Fruit fly (Drosophila melanogaster) whole organism, embryonic: ENCODE data around the gene CG17139.
A peak's percentile ranks its signal among the peaks of the same experiment; 100 is the strongest.

ENCODE experiments used
- CG10431 ChIP-seq: fragments of 200-800 bp; sonication (Bioruptor generic); optimal IDR thresholded peaks from 3 replicates; lab custom pipeline; 2018; ENCODE audit warnings: missing biosample characterization, mild to moderate bottlenecking, missing genetic modification characterization
- CG10959 ChIP-seq: fragments of 200-800 bp; sonication (Bioruptor generic); IDR thresholded peaks from 2 replicates; pipeline ENCODE4 v1.3.6; 2022; ENCODE audit warnings: missing biosample characterization, missing genetic modification characterization
- CG10979 ChIP-seq: fragments of 200-800 bp; sonication (Bioruptor generic); optimal IDR thresholded peaks from 2 replicates; lab custom pipeline; 2018; ENCODE audit warnings: missing biosample characterization, mild to moderate bottlenecking, missing genetic modification characterization, moderate library complexity
- CG11247 ChIP-seq: fragments of 200-800 bp; sonication (Bioruptor generic); IDR thresholded peaks from 2 replicates; pipeline ENCODE4 v1.3.6; 2022; ENCODE audit warnings: missing biosample characterization, missing genetic modification characterization
- CG11695 ChIP-seq: fragments of 200-800 bp; sonication (Bioruptor generic); IDR thresholded peaks from 3 replicates; pipeline ENCODE4 v1.3.6; 2022; ENCODE audit warnings: missing biosample characterization, missing genetic modification characterization
- CG12391 ChIP-seq: fragments of 200-800 bp; sonication (Bioruptor generic); optimal IDR thresholded peaks from 3 replicates; lab custom pipeline; 2018; ENCODE audit warnings: missing biosample characterization, mild to moderate bottlenecking, missing genetic modification characterization, moderate library complexity
- CG13624 ChIP-seq: fragments of 200-800 bp; sonication (Bioruptor generic); optimal IDR thresholded peaks from 2 replicates; lab custom pipeline; 2016; ENCODE audit warnings: missing biosample characterization, missing genetic modification characterization
- CG15514 ChIP-seq: fragments of 200-800 bp; sonication (Bioruptor generic); optimal IDR thresholded peaks from 3 replicates; lab custom pipeline; 2017; ENCODE audit warnings: missing biosample characterization, missing genetic modification characterization, mild to moderate bottlenecking, moderate library complexity, missing genetic modification reagents
- CG2199 ChIP-seq: fragments of 200-800 bp; sonication (Bioruptor generic); IDR thresholded peaks from 3 replicates; pipeline ENCODE4 v1.3.6; 2022; ENCODE audit warnings: missing biosample characterization, missing genetic modification characterization
- CG2678 ChIP-seq: fragments of 200-800 bp; sonication (Bioruptor generic); optimal IDR thresholded peaks from 3 replicates; lab custom pipeline; 2019; ENCODE audit warnings: missing biosample characterization, mild to moderate bottlenecking, missing genetic modification characterization, moderate library complexity
- CG2875 ChIP-seq: fragments of 200-800 bp; sonication (Bioruptor generic); optimal IDR thresholded peaks from 2 replicates; lab custom pipeline; 2017; ENCODE audit warnings: missing biosample characterization, mild to moderate bottlenecking, missing genetic modification characterization, missing genetic modification reagents
- CG3995 ChIP-seq: fragments of 200-800 bp; sonication (Bioruptor generic); optimal IDR thresholded peaks from 3 replicates; lab custom pipeline; 2016; ENCODE audit warnings: missing biosample characterization, missing genetic modification characterization
- CG4282 ChIP-seq: fragments of 200-800 bp; sonication (Bioruptor generic); optimal IDR thresholded peaks from 2 replicates; lab custom pipeline; 2016; ENCODE audit warnings: missing biosample characterization, missing genetic modification characterization
- CG4360 ChIP-seq: fragments of 200-800 bp; sonication (Bioruptor generic); IDR thresholded peaks from 2 replicates; pipeline ENCODE4 v1.3.6; 2022; ENCODE audit warnings: missing biosample characterization, missing genetic modification characterization
- CG4820 ChIP-seq: fragments of 200-800 bp; sonication (Bioruptor generic); optimal IDR thresholded peaks from 3 replicates; lab custom pipeline; 2016; ENCODE audit warnings: missing biosample characterization, missing genetic modification characterization
- CG4854 ChIP-seq: fragments of 200-800 bp; sonication (Bioruptor generic); optimal IDR thresholded peaks from 2 replicates; lab custom pipeline; 2016; ENCODE audit warnings: missing biosample characterization, missing genetic modification characterization, inconsistent platforms
- CG5180 ChIP-seq: fragments of 200-800 bp; sonication (Bioruptor generic); optimal IDR thresholded peaks from 3 replicates; lab custom pipeline; 2017; ENCODE audit warnings: missing biosample characterization, missing genetic modification characterization, mild to moderate bottlenecking, moderate library complexity, missing genetic modification reagents
- CG5245 ChIP-seq: fragments of 200-800 bp; sonication (Bioruptor generic); optimal IDR thresholded peaks from 3 replicates; lab custom pipeline; 2016; ENCODE audit warnings: missing biosample characterization, missing genetic modification characterization
- CG6854 ChIP-seq: fragments of 200-800 bp; sonication (Bioruptor generic); optimal IDR thresholded peaks from 3 replicates; lab custom pipeline; 2017; ENCODE audit warnings: missing biosample characterization, mild to moderate bottlenecking, missing genetic modification characterization
- CG7786 ChIP-seq: fragments of 200-800 bp; sonication (Bioruptor generic); optimal IDR thresholded peaks from 2 replicates; lab custom pipeline; 2016; ENCODE audit warnings: missing biosample characterization, missing genetic modification characterization
- CG8290 ChIP-seq, 3 experiments: fragments of 200-800 bp; sonication (Bioruptor generic); optimal IDR thresholded peaks; 2 replicates each; lab custom pipeline; 2016 to 2019; ENCODE audit warnings: missing biosample characterization in 3 of 3, missing genetic modification characterization in 3 of 3, mild to moderate bottlenecking in 2 of 3, moderate library complexity in 1 of 3
- CG9437 ChIP-seq: fragments of 200-800 bp; sonication (Bioruptor generic); optimal IDR thresholded peaks from 2 replicates; lab custom pipeline; 2018; ENCODE audit warnings: missing biosample characterization, mild to moderate bottlenecking, missing genetic modification characterization
- CoRest ChIP-seq: fragments of 200-800 bp; sonication (Bioruptor generic); optimal IDR thresholded peaks from 3 replicates; lab custom pipeline; 2018; ENCODE audit warnings: missing biosample characterization, mild to moderate bottlenecking, missing genetic modification characterization, moderate library complexity
- Dref ChIP-seq: fragments of 200-800 bp; sonication (Bioruptor generic); IDR thresholded peaks from 2 replicates; pipeline ENCODE4 v1.3.6; 2022; ENCODE audit warnings: missing biosample characterization, missing genetic modification characterization
- Fer1 ChIP-seq: fragments of 200-800 bp; sonication (Bioruptor generic); optimal IDR thresholded peaks from 2 replicates; lab custom pipeline; 2017; ENCODE audit warnings: missing biosample characterization, mild to moderate bottlenecking, missing genetic modification characterization
- HHEX ChIP-seq: fragments of 200-800 bp; sonication (Bioruptor generic); optimal IDR thresholded peaks from 3 replicates; lab custom pipeline; 2017; ENCODE audit warnings: missing biosample characterization, mild to moderate bottlenecking, missing genetic modification characterization, missing genetic modification reagents
- HmgD ChIP-seq: fragments of 200-800 bp; sonication (Bioruptor generic); optimal IDR thresholded peaks from 3 replicates; lab custom pipeline; 2016; ENCODE audit warnings: missing biosample characterization, missing genetic modification characterization
- Hmr ChIP-seq: fragments of 200-800 bp; sonication (Bioruptor generic); optimal IDR thresholded peaks from 3 replicates; lab custom pipeline; 2017; ENCODE audit warnings: mild to moderate bottlenecking, missing biosample characterization, missing genetic modification reagents, missing genetic modification characterization
- Hr3 ChIP-seq: fragments of 200-800 bp; sonication (Bioruptor generic); optimal IDR thresholded peaks from 3 replicates; lab custom pipeline; 2016; ENCODE audit warnings: missing biosample characterization, missing genetic modification characterization
- Lhr ChIP-seq: fragments of 200-800 bp; sonication (Bioruptor generic); optimal IDR thresholded peaks from 3 replicates; lab custom pipeline; 2017; ENCODE audit warnings: mild to moderate bottlenecking, missing biosample characterization, missing genetic modification reagents, missing genetic modification characterization
- MESR4 ChIP-seq: fragments of 200-800 bp; sonication (Bioruptor generic); optimal IDR thresholded peaks from 2 replicates; lab custom pipeline; 2018; ENCODE audit warnings: missing biosample characterization, mild to moderate bottlenecking, missing genetic modification characterization, moderate library complexity
- Mes4 ChIP-seq: fragments of 200-800 bp; sonication (Bioruptor generic); optimal IDR thresholded peaks from 2 replicates; lab custom pipeline; 2016; ENCODE audit warnings: missing biosample characterization, missing genetic modification characterization
- Myb ChIP-seq: fragments of 200-800 bp; sonication (Bioruptor generic); optimal IDR thresholded peaks from 2 replicates; lab custom pipeline; 2016; ENCODE audit warnings: missing biosample characterization, missing genetic modification characterization
- NK7.1 ChIP-seq: fragments of 200-800 bp; sonication (Bioruptor generic); optimal IDR thresholded peaks from 3 replicates; lab custom pipeline; 2016; ENCODE audit warnings: missing biosample characterization, missing genetic modification characterization
- Sin3A ChIP-seq: fragments of >200 bp; optimal IDR thresholded peaks from 2 replicates; lab custom pipeline; 2018
- Sox102F ChIP-seq: fragments of 200-800 bp; sonication (Bioruptor generic); optimal IDR thresholded peaks from 2 replicates; lab custom pipeline; 2018; ENCODE audit warnings: missing biosample characterization, mild to moderate bottlenecking, missing genetic modification characterization, moderate library complexity
- Stat92E ChIP-seq, 3 experiments: fragments of >200 bp in 2 of 3; fragments of 200-800 bp in 1 of 3; sonication (Bioruptor generic) in 1 of 3; optimal IDR thresholded peaks; 2 replicates each; lab custom pipeline; 2017 to 2019; ENCODE audit warnings: missing biosample characterization in 3 of 3, missing genetic modification characterization in 3 of 3, mild to moderate bottlenecking in 1 of 3, moderate library complexity in 1 of 3
- Tbp ChIP-seq: fragments of >200 bp; optimal IDR thresholded peaks from 2 replicates; lab custom pipeline; 2018; ENCODE audit warnings: missing biosample characterization, missing genetic modification characterization
- cg ChIP-seq: fragments of 200-800 bp; sonication (Bioruptor generic); optimal IDR thresholded peaks from 3 replicates; lab custom pipeline; 2019; ENCODE audit warnings: missing biosample characterization, mild to moderate bottlenecking, missing genetic modification characterization, moderate library complexity
- gro ChIP-seq: fragments of 200-800 bp; sonication (Bioruptor generic); optimal IDR thresholded peaks from 2 replicates; lab custom pipeline; 2016; ENCODE audit warnings: missing biosample characterization, missing genetic modification characterization
- knrl ChIP-seq: fragments of 200-800 bp; sonication (Bioruptor generic); IDR thresholded peaks from 3 replicates; pipeline ENCODE4 v1.3.6; 2022; ENCODE audit warnings: missing biosample characterization, missing genetic modification characterization; ENCODE audit not compliant: partially characterized antibody
- lilli ChIP-seq: fragments of 200-800 bp; sonication (Bioruptor generic); optimal IDR thresholded peaks from 3 replicates; lab custom pipeline; 2016; ENCODE audit warnings: missing biosample characterization, missing genetic modification characterization
- phol ChIP-seq: fragments of 200-800 bp; sonication (Bioruptor generic); optimal IDR thresholded peaks from 3 replicates; lab custom pipeline; 2018; ENCODE audit warnings: missing biosample characterization, mild to moderate bottlenecking, missing genetic modification characterization, moderate library complexity
- rib ChIP-seq: fragments of 200-800 bp; sonication (Bioruptor generic); IDR thresholded peaks from 2 replicates; pipeline ENCODE4 v1.3.6; 2022; ENCODE audit warnings: missing biosample characterization, missing genetic modification characterization
- salm ChIP-seq: fragments of 200-800 bp; sonication (Bioruptor generic); optimal IDR thresholded peaks from 2 replicates; lab custom pipeline; 2018; ENCODE audit warnings: missing biosample characterization, mild to moderate bottlenecking, missing genetic modification characterization
- sens ChIP-seq: fragments of 200-800 bp; sonication (Bioruptor generic); peaks from one replicate; lab custom pipeline; 2016; ENCODE audit warnings: missing biosample characterization, missing genetic modification characterization
- sug ChIP-seq: fragments of 200-800 bp; optimal IDR thresholded peaks from 2 replicates; lab custom pipeline; 2019; ENCODE audit warnings: missing biosample characterization, mild to moderate bottlenecking, missing genetic modification characterization, moderate library complexity
- trem ChIP-seq: fragments of 200-800 bp; optimal IDR thresholded peaks from 3 replicates; lab custom pipeline; 2019; ENCODE audit warnings: missing biosample characterization, mild to moderate bottlenecking, missing genetic modification characterization, moderate library complexity
- zfh2 ChIP-seq: fragments of 200-800 bp; sonication (Bioruptor generic); optimal IDR thresholded peaks from 2 replicates; lab custom pipeline; 2016; ENCODE audit warnings: missing biosample characterization, missing genetic modification characterization

Gene CG17139

DNA sequence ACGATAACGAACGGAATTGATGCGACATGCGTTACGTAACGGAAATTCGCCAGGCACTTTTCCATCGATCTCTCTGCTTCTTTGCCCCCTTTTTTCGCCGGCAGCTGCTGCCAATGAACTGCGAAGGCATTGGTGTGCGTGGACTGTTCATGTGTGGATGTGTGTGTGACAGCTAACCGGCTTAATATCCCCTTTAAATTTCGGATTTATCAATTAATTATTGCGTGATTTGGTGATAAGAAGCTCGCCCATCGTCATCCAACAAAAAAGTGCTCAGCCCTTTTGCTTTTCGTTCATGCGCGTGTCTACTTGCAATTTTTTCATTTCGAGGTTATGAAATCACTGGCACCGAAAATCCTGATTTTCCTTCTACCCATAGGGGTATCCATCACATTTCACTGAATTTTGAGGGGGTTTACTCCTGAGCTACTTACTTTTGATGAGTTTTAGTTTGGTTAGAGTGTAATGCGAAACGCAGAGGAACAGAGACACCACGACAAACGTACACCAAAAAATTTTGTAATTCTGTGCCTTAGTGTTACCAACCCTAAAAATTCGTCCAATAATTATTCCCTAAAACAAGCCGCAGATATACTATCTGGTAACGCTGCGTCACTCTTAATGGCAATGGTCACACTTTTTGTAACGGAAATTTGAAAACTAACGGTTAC lies 5.0 kb upstream of the CG17139 start, which contains the start of gene porin (continued):
- TF ChIP-seq lilli (GFP tag; lab: Kevin White, UChicago): peak; percentile 8
- peak; percentile 9 for TF ChIP-seq CG10979 (tag; lab: Kevin White, UChicago)
- TF ChIP-seq Mes4 (GFP tag; lab: Kevin White, UChicago): no peak
- TF ChIP-seq gro (GFP tag; lab: Kevin White, UChicago): peak; percentile 37
- TF ChIP-seq Tbp (GFP tag; lab: Kevin White, UChicago): no peak
- peak; percentile 7 for TF ChIP-seq CG2678
- no peak for TF ChIP-seq HHEX (GFP tag; lab: Kevin White, UChicago)
- TF ChIP-seq CG12391: peak; percentile 34
- TF ChIP-seq salm (tag; lab: Kevin White, UChicago): peak; percentile 27
- peak; percentile 48 for TF ChIP-seq phol (tag; lab: Kevin White, UChicago)
- no peak for TF ChIP-seq Sox102F
- peak; percentile 94 for TF ChIP-seq MESR4 (GFP tag; lab: Kevin White, UChicago)
- TF ChIP-seq NK7.1 (GFP tag; lab: Kevin White, UChicago): peak; percentile 15
- peak; percentile 33; the same call in 1 of the 2 replicates for TF ChIP-seq Dref
- TF ChIP-seq CG4282: no peak
- peak; percentile 10 for TF ChIP-seq CG6854 (GFP tag; lab: Kevin White, UChicago)
- no peak for TF ChIP-seq CG7786 (GFP tag; lab: Kevin White, UChicago)
- 0 out of 3 replicates have a peak, but pooled peaks have one; percentile 9 for TF ChIP-seq CG11695
- TF ChIP-seq sens (GFP tag; lab: Kevin White, UChicago): peak; percentile 80
- peak in 1 of 3 experiments; percentile 69 for TF ChIP-seq Stat92E (GFP tag; optimal IDR thresholded peaks at IDR 0.05; lab: Kevin White, UChicago)
- TF ChIP-seq trem (tag; lab: Kevin White, UChicago): peak; percentile 87
- TF ChIP-seq CG3995 (GFP tag; lab: Kevin White, UChicago): peak; percentile 65
- no peak for TF ChIP-seq CG5245 (GFP tag; lab: Kevin White, UChicago)
- TF ChIP-seq CG9437: peak; percentile 83
- TF ChIP-seq Fer1: peak; percentile 38
- TF ChIP-seq Hmr (GFP tag; lab: Kevin White, UChicago): peak; percentile 62
- no peak for TF ChIP-seq CG10959 (GFP tag; lab: Robert Waterston, UW)
- peak; percentile 12; the same call in 1 of the 3 replicates for TF ChIP-seq knrl (GFP tag; lab: Robert Waterston, UW)
- no peak for TF ChIP-seq HmgD (GFP tag; lab: Kevin White, UChicago)
- TF ChIP-seq CG5180: no peak
- peak; percentile 5 for TF ChIP-seq CG2875 (GFP tag; lab: Kevin White, UChicago)
- peak; percentile 84 for TF ChIP-seq Lhr (GFP tag; lab: Kevin White, UChicago)
- TF ChIP-seq CG15514: peak; percentile 81
- TF ChIP-seq CG4854: peak; percentile 29
- TF ChIP-seq Hr3 (GFP tag; lab: Kevin White, UChicago): no peak
- peak; percentile 4 for TF ChIP-seq CG4820 (GFP tag; lab: Kevin White, UChicago)
- TF ChIP-seq cg (GFP tag; lab: Kevin White, UChicago): peak; percentile 85
- peak; percentile 24 for TF ChIP-seq sug (tag; lab: Kevin White, UChicago)
- no peak for TF ChIP-seq CG4360
- TF ChIP-seq Myb (GFP tag; lab: Kevin White, UChicago): peak; percentile 100
- TF ChIP-seq CG11247: no peak
- peak; percentile 22 for TF ChIP-seq CG13624 (GFP tag; lab: Kevin White, UChicago)
- TF ChIP-seq Sin3A (lab: Kevin White, UChicago): peak; percentile 56
- no peak for TF ChIP-seq CG8290 (GFP tag; optimal IDR thresholded peaks at IDR 0.05; lab: Kevin White, UChicago)
- peak in 1 of 2 experiments; percentile 37 for TF ChIP-seq CG8290 (tag; optimal IDR thresholded peaks at IDR 0.05; lab: Kevin White, UChicago)
- peak; percentile 66 for TF ChIP-seq CoRest
- no peak for TF ChIP-seq CG2199
- TF ChIP-seq zfh2 (GFP tag; lab: Kevin White, UChicago): no peak
- no peak for TF ChIP-seq rib (GFP tag; lab: Robert Waterston, UW)
- peak; percentile 30 for TF ChIP-seq CG10431
